Worm (Caenorhabditis elegans): Measurements from ENCODE around the gene mbk-2.

Gene mbk-2

DNA sequence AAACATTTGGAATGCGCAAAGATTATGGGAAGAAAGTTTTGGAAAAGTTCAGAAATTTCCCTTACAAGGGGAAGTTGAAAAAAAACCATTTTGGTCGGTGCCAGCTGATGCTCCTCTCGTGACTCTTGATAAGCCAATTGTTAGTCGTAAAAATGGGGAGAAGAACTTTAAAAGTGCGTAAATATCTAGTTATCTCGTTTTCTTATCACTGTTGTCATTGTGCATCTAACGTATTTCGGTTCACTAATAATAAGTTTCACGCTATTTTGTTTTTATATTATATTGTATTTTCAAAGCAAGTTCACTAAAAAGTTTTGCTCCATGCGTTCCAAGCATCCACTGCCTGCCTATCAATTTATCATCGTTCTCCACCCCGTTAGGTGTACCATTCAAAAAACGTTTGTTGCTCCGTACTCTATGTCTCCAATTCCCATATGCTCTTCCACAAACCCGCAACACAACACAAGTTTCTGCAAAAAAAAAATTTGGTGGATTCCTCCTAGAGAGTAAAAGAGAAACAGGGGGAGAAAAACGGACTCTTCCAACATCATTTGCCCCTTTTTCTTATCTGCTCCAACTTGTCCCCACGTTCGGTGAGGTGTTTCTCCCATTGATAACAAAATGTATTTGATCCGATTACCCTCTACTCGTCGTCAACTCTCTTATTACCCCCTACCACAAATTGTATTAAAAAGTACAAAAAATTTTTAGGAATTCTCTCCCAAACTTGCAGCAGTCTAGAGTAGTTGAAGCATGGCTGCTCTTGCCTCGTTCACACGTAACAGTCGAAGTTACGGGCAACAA lies at the start of gene mbk-2 (continued):
- TF ChIP-seq nhr-28 (tag; optimal IDR thresholded peaks at IDR 0.05): peak; percentile 45
- no peak for TF ChIP-seq jun-1 (tag; optimal IDR thresholded peaks at IDR 0.05)
- no peak for TF ChIP-seq egl-43 (GFP tag; IDR thresholded peaks at IDR 0.05)
- TF ChIP-seq F44E2.7 (GFP tag; IDR thresholded peaks at IDR 0.05): no peak
- TF ChIP-seq Y105C5A.15 (GFP tag; IDR thresholded peaks at IDR 0.05): no peak
- TF ChIP-seq snpc-1.2 (GFP tag; IDR thresholded peaks at IDR 0.05): no peak
- TF ChIP-seq dmd-6 (GFP tag; IDR thresholded peaks at IDR 0.05): peak; percentile 7; the same call in 1 of the 2 replicates
- no peak for TF ChIP-seq daf-16 (GFP tag; optimal IDR thresholded peaks at IDR 0.05)
- TF ChIP-seq daf-16 (tag; optimal IDR thresholded peaks at IDR 0.05): peak; percentile 76
- no peak for TF ChIP-seq fos-1 (tag; optimal IDR thresholded peaks at IDR 0.05)
- no peak for TF ChIP-seq unc-62 (GFP tag; optimal IDR thresholded peaks at IDR 0.05 in 1 of 2)
- TF ChIP-seq unc-62 (tag; optimal IDR thresholded peaks at IDR 0.05): no peak
- no peak for TF ChIP-seq ztf-11 (tag; optimal IDR thresholded peaks at IDR 0.05)
- TF ChIP-seq F37D6.2 (tag; optimal IDR thresholded peaks at IDR 0.05): no peak
- no peak for TF ChIP-seq duxl-1 (tag; optimal IDR thresholded peaks at IDR 0.05; ENCODE audit: poor library complexity)
- peak; percentile 9 for TF ChIP-seq hlh-30 (tag; optimal IDR thresholded peaks at IDR 0.05; ENCODE audit: insufficient read depth)
- no peak for TF ChIP-seq dmd-8 (GFP tag; IDR thresholded peaks at IDR 0.05)
- no peak for TF ChIP-seq nhr-6 (tag; optimal IDR thresholded peaks at IDR 0.05)
- peak; percentile 72 for TF ChIP-seq php-3 (GFP tag; IDR thresholded peaks at IDR 0.05)
- TF ChIP-seq ctbp-1 (GFP tag; IDR thresholded peaks at IDR 0.05): no peak
- no peak for TF ChIP-seq nhr-25 (tag; optimal IDR thresholded peaks at IDR 0.05; ENCODE audit: borderline replicate concordance, insufficient read depth)
- no peak for TF ChIP-seq arid-1 (GFP tag; conservative IDR thresholded peaks at IDR 0.05)
- no peak for TF ChIP-seq rbr-2 (tag; optimal IDR thresholded peaks at IDR 0.05)
- no peak for TF ChIP-seq skn-1 (tag; optimal IDR thresholded peaks at IDR 0.05)
- TF ChIP-seq mxl-3 (GFP tag; optimal IDR thresholded peaks at IDR 0.05): no peak
- TF ChIP-seq lin-29 (GFP tag; IDR thresholded peaks at IDR 0.05): no peak
- no peak for TF ChIP-seq hmg-1.1 (GFP tag; IDR thresholded peaks at IDR 0.05)
- TF ChIP-seq ceh-82 (tag; optimal IDR thresholded peaks at IDR 0.05): no peak
- TF ChIP-seq Y48G9A.11 (GFP tag; IDR thresholded peaks at IDR 0.05): no peak

- TF ChIP-seq nhr-42 (GFP tag; IDR thresholded peaks at IDR 0.05) (no peak), hlh-11 (tag; optimal IDR thresholded peaks at IDR 0.05) (no peak), hmg-1.1 (GFP tag; IDR thresholded peaks at IDR 0.05) (no peak), unc-62 (GFP tag; optimal IDR thresholded peaks at IDR 0.05 in 1 of 2) (peak in 1 of 2 experiments; percentile 39), unc-62 (tag; optimal IDR thresholded peaks at IDR 0.05) (no peak)
These were observed 48.8 kb upstream of the mbk-2 start, which contains the start of gene F55G11.7 for ce11 chrIV:12960136-12960535. TSS of gene F55G11.7 (plus strand) at chrIV:12960436.

- peak; percentile 62 for TF ChIP-seq nhr-28 (tag; optimal IDR thresholded peaks at IDR 0.05)
- TF ChIP-seq Y75B8A.6 (GFP tag; IDR thresholded peaks at IDR 0.05): no peak
- TF ChIP-seq pqm-1 (tag; optimal IDR thresholded peaks at IDR 0.05): peak; percentile 84
- 0 out of 2 replicates have a peak, but pooled peaks have one; percentile 20 for TF ChIP-seq dmd-6 (GFP tag; IDR thresholded peaks at IDR 0.05)
- no peak for TF ChIP-seq daf-16 (GFP tag; optimal IDR thresholded peaks at IDR 0.05)
- TF ChIP-seq daf-16 (tag; optimal IDR thresholded peaks at IDR 0.05): peak; percentile 94
- TF ChIP-seq nhr-6 (tag; optimal IDR thresholded peaks at IDR 0.05): peak; percentile 82
These were observed 46.4 kb upstream of the mbk-2 start, which contains the start of gene F55G11.8 for ce11 chrIV:12962564-12962963. TSS of gene F55G11.8 (plus strand) at chrIV:12962808.

DNA sequence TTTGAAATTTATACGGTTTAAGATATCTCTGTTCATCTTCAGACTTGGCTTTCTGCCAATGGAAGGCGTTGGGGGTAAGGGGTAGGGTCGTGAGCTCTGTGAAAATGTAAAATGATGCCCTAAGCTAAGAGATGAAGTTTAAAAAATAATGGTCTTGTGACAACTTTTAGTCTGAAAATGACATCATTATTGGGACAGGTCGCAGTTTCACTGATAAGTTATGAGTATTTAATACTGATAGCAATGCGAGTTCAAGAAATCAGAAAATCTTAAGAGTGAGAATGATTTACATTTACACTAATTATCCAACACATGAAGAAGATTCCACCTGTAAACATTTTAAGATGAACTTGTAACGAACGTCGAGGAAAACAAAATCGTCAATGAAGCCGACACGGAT lies 44.3 kb upstream of the mbk-2 start:
- TF ChIP-seq nhr-25 (tag; optimal IDR thresholded peaks at IDR 0.05; ENCODE audit: borderline replicate concordance, insufficient read depth) (no peak), T26A8.4 (GFP tag; IDR thresholded peaks at IDR 0.05) (no peak), pqm-1 (tag; optimal IDR thresholded peaks at IDR 0.05) (peak; percentile 43), lin-15B (tag; optimal IDR thresholded peaks at IDR 0.05) (no peak), dmd-6 (GFP tag; IDR thresholded peaks at IDR 0.05) (peak; percentile 62), unc-62 (GFP tag; optimal IDR thresholded peaks at IDR 0.05 in 1 of 2) (peak in 1 of 2 experiments; percentile 20), unc-62 (tag; optimal IDR thresholded peaks at IDR 0.05) (no peak), ztf-11 (tag; optimal IDR thresholded peaks at IDR 0.05) (no peak), spr-3 (GFP tag; optimal IDR thresholded peaks at IDR 0.05) (no peak), hlh-11 (tag; optimal IDR thresholded peaks at IDR 0.05) (peak; percentile 1), Y105C5A.15 (GFP tag; IDR thresholded peaks at IDR 0.05) (no peak), nhr-42 (GFP tag; IDR thresholded peaks at IDR 0.05) (no peak), dmd-9 (GFP tag; IDR thresholded peaks at IDR 0.05) (no peak), dve-1 (tag; optimal IDR thresholded peaks at IDR 0.05; ENCODE audit: insufficient read depth) (peak; percentile 21), nhr-28 (tag; optimal IDR thresholded peaks at IDR 0.05) (peak; percentile 20), sdz-12 (GFP tag; optimal IDR thresholded peaks at IDR 0.05) (no peak)

All from whole organism, L4 larva.